Fruit fly (Drosophila melanogaster): ENCODE data around the gene CG7884.

dm6 chrX:19261528-19262102, 41.2 kb downstream of the CG7884 start, which contains the start of gene Vav:
- TF ChIP-seq CG1620 (GFP tag; optimal IDR thresholded peaks at IDR 0.05) (no peak), CG12768 (GFP tag; optimal IDR thresholded peaks at IDR 0.05) (no peak), CG14711 (tag; optimal IDR thresholded peaks at IDR 0.05) (no peak), ovo (GFP tag; optimal IDR thresholded peaks at IDR 0.05) (no peak), tj (GFP tag; optimal IDR thresholded peaks at IDR 0.05) (peak; percentile 15), CG5204 (GFP tag; optimal IDR thresholded peaks at IDR 0.05) (no peak), bab1 (GFP tag; optimal IDR thresholded peaks at IDR 0.05) (peak; percentile 52), CG7101 (tag; optimal IDR thresholded peaks at IDR 0.05) (no peak), cnc (optimal IDR thresholded peaks at IDR 0.05) (no peak), toe (GFP tag; optimal IDR thresholded peaks at IDR 0.05) (no peak), Clk (GFP tag; optimal IDR thresholded peaks at IDR 0.05) (no peak), Hr96 (GFP tag; optimal IDR thresholded peaks at IDR 0.05) (no peak), CG33017 (tag; optimal IDR thresholded peaks at IDR 0.05) (no peak), Mnt (GFP tag; optimal IDR thresholded peaks at IDR 0.05) (no peak)
